Comparison of ENCODE assay signal across 3 worm cellular contexts in genomic region chrX:5429335-5429734, ce11.
TF ChIP-seq lines count a peak whose summit lies in the region.

No protein-coding gene starts in this region.

TF ChIP-seq in whole organism, L1 larva, 84 proteins besides CTCF, POLR2A, EP300 and RAD21 (continued from another document and continues in another):
- TF ChIP-seq ztf-4 (tag; optimal IDR thresholded peaks at IDR 0.05; lab: Kevin White, UChicago) (peak; percentile 99), nhr-19 (GFP tag; conservative IDR thresholded peaks at IDR 0.05; lab: Robert Waterston, UW) (peak; percentile 97), snpc-4 (tag; optimal IDR thresholded peaks at IDR 0.05; lab: Kevin White, UChicago) (peak; percentile 83), efl-3 (GFP tag; optimal IDR thresholded peaks at IDR 0.05; lab: Kevin White, UChicago) (peak; percentile 89), lin-15B (tag; optimal IDR thresholded peaks at IDR 0.05; lab: Kevin White, UChicago) (no peak), swsn-7 (tag; optimal IDR thresholded peaks at IDR 0.05; lab: Kevin White, UChicago) (peak; percentile 97), pag-3 (tag; optimal IDR thresholded peaks at IDR 0.05; lab: Kevin White, UChicago; ENCODE audit: borderline replicate concordance, insufficient read depth) (no peak), unc-130 (tag; optimal IDR thresholded peaks at IDR 0.05; lab: Kevin White, UChicago) (peak; percentile 83), unc-86 (tag; optimal IDR thresholded peaks at IDR 0.05; lab: Kevin White, UChicago) (peak; percentile 93), mep-1 (tag; optimal IDR thresholded peaks at IDR 0.05; lab: Kevin White, UChicago) (peak; percentile 99), aha-1 (tag; optimal IDR thresholded peaks at IDR 0.05; lab: Kevin White, UChicago) (peak; percentile 81), ets-5 (GFP tag; IDR thresholded peaks at IDR 0.05; lab: Robert Waterston, UW) (no peak), mab-9 (GFP tag; IDR thresholded peaks at IDR 0.05; lab: Robert Waterston, UW) (peak; percentile 93), F16B12.6 (tag; optimal IDR thresholded peaks at IDR 0.05; lab: Kevin White, UChicago) (no peak), nhr-11 (tag; optimal IDR thresholded peaks at IDR 0.05; lab: Kevin White, UChicago) (peak; percentile 95), egl-13 (tag; optimal IDR thresholded peaks at IDR 0.05; lab: Kevin White, UChicago) (peak; percentile 95), elt-3 (tag; optimal IDR thresholded peaks at IDR 0.05; lab: Kevin White, UChicago) (peak; percentile 65 to 98 (median 86)), fkh-8 (tag; optimal IDR thresholded peaks at IDR 0.05; lab: Kevin White, UChicago) (peak; percentile 93), zip-4 (GFP tag; optimal IDR thresholded peaks at IDR 0.05; lab: Kevin White, UChicago) (peak; percentile 94), nhr-28 (tag; optimal IDR thresholded peaks at IDR 0.05; lab: Kevin White, UChicago) (no peak), efl-1 (optimal IDR thresholded peaks at IDR 0.05; lab: Kevin White, UChicago) (peak; percentile 81 to 88), efl-1 (GFP tag; optimal IDR thresholded peaks at IDR 0.05 in 1 of 2; lab: Kevin White, UChicago) (peak in 1 of 2 experiments; percentile 98), unc-98 (GFP tag; IDR thresholded peaks at IDR 0.05; lab: Robert Waterston, UW) (peak; percentile 87), C16A3.4 (tag; optimal IDR thresholded peaks at IDR 0.05; lab: Kevin White, UChicago) (peak; percentile 99), ztf-11 (tag; optimal IDR thresholded peaks at IDR 0.05; lab: Kevin White, UChicago) (peak in 1 of 2 experiments; percentile 95), nhr-85 (tag; lab: Kevin White, UChicago) (peak; percentile 98), dsc-1 (tag; optimal IDR thresholded peaks at IDR 0.05; lab: Kevin White, UChicago) (peak; percentile 100), hlh-17 (GFP tag; optimal IDR thresholded peaks at IDR 0.05; lab: Kevin White, UChicago; ENCODE audit: borderline replicate concordance) (no peak), lin-35 (GFP tag; optimal IDR thresholded peaks at IDR 0.05; lab: Kevin White, UChicago) (peak; percentile 70 to 93), ces-1 (GFP tag; optimal IDR thresholded peaks at IDR 0.05; lab: Kevin White, UChicago) (peak; percentile 48), fkh-10 (GFP tag; optimal IDR thresholded peaks at IDR 0.05; lab: Kevin White, UChicago) (peak; percentile 98), ceh-8 (GFP tag; optimal IDR thresholded peaks at IDR 0.05; lab: Kevin White, UChicago) (peak; percentile 98), zag-1 (tag; optimal IDR thresholded peaks at IDR 0.05; lab: Kevin White, UChicago) (no peak), aly-2 (tag; optimal IDR thresholded peaks at IDR 0.05; lab: Kevin White, UChicago) (peak; percentile 94), unc-30 (tag; optimal IDR thresholded peaks at IDR 0.05; lab: Kevin White, UChicago) (no peak), nhr-20 (tag; optimal IDR thresholded peaks at IDR 0.05; lab: Kevin White, UChicago) (peak; percentile 98), nhr-71 (tag; optimal IDR thresholded peaks at IDR 0.05; lab: Kevin White, UChicago) (peak; percentile 97), tbx-2 (tag; optimal IDR thresholded peaks at IDR 0.05; lab: Kevin White, UChicago) (peak; percentile 98), lsy-2 (tag; optimal IDR thresholded peaks at IDR 0.05; lab: Kevin White, UChicago) (peak; percentile 90), snu-23 (GFP tag; optimal IDR thresholded peaks at IDR 0.05; lab: Kevin White, UChicago) (peak; percentile 99), nhr-84 (tag; optimal IDR thresholded peaks at IDR 0.05; lab: Kevin White, UChicago) (no peak), jun-1 (tag; optimal IDR thresholded peaks at IDR 0.05; lab: Kevin White, UChicago) (peak; percentile 99), fkh-4 (tag; optimal IDR thresholded peaks at IDR 0.05; lab: Kevin White, UChicago; ENCODE audit: borderline replicate concordance) (peak; percentile 90)

TF ChIP-seq in whole organism, L3 larva, 47 proteins besides CTCF, POLR2A, EP300 and RAD21 (continued from another document):
- TF ChIP-seq zag-1 (tag; optimal IDR thresholded peaks at IDR 0.05; lab: Kevin White, UChicago) (peak; percentile 88), aly-2 (tag; optimal IDR thresholded peaks at IDR 0.05; lab: Kevin White, UChicago) (peak; percentile 98), R02D3.7 (tag; optimal IDR thresholded peaks at IDR 0.05; lab: Kevin White, UChicago) (peak; percentile 91), mml-1 (tag; optimal IDR thresholded peaks at IDR 0.05; lab: Kevin White, UChicago) (peak; percentile 20), ZK546.5 (tag; optimal IDR thresholded peaks at IDR 0.05; lab: Kevin White, UChicago) (no peak), nhr-28 (tag; optimal IDR thresholded peaks at IDR 0.05; lab: Kevin White, UChicago) (peak; percentile 83), nhr-77 (tag; optimal IDR thresholded peaks at IDR 0.05; lab: Kevin White, UChicago) (peak; percentile 96), lin-15B (tag; optimal IDR thresholded peaks at IDR 0.05; lab: Kevin White, UChicago) (peak; percentile 31), egl-5 (tag; optimal IDR thresholded peaks at IDR 0.05; lab: Kevin White, UChicago) (peak; percentile 98), nhr-23 (tag; optimal IDR thresholded peaks at IDR 0.05; lab: Kevin White, UChicago) (peak; percentile 99), lsy-12 (tag; optimal IDR thresholded peaks at IDR 0.05; lab: Kevin White, UChicago) (peak; percentile 96), hmg-11 (tag; optimal IDR thresholded peaks at IDR 0.05; lab: Kevin White, UChicago) (no peak), unc-62 (GFP tag; optimal IDR thresholded peaks at IDR 0.05; lab: Kevin White, UChicago) (peak; percentile 86), ceh-28 (tag; optimal IDR thresholded peaks at IDR 0.05; lab: Kevin White, UChicago) (peak; percentile 98), eor-1 (tag; optimal IDR thresholded peaks at IDR 0.05; lab: Kevin White, UChicago) (no peak), ceh-16 (tag; optimal IDR thresholded peaks at IDR 0.05; lab: Kevin White, UChicago) (peak; percentile 83), elt-1 (tag; optimal IDR thresholded peaks at IDR 0.05; lab: Kevin White, UChicago) (peak; percentile 77), nfya-1 (tag; optimal IDR thresholded peaks at IDR 0.05; lab: Kevin White, UChicago; ENCODE audit: insufficient read depth) (peak; percentile 88), ama-1 (optimal IDR thresholded peaks at IDR 0.05; lab: Kevin White, UChicago) (no peak), nhr-237 (tag; optimal IDR thresholded peaks at IDR 0.05; lab: Kevin White, UChicago) (peak; percentile 76), nhr-12 (tag; optimal IDR thresholded peaks at IDR 0.05; lab: Kevin White, UChicago) (peak; percentile 15), pqm-1 (tag; optimal IDR thresholded peaks at IDR 0.05; lab: Kevin White, UChicago) (peak; percentile 92), elt-2 (tag; optimal IDR thresholded peaks at IDR 0.05; lab: Kevin White, UChicago) (peak; percentile 81), tbx-2 (tag; optimal IDR thresholded peaks at IDR 0.05; lab: Kevin White, UChicago) (peak; percentile 98), nhr-11 (tag; optimal IDR thresholded peaks at IDR 0.05; lab: Kevin White, UChicago) (peak; percentile 96), fkh-10 (GFP tag; optimal IDR thresholded peaks at IDR 0.05; lab: Kevin White, UChicago) (peak; percentile 7), ceh-82 (tag; optimal IDR thresholded peaks at IDR 0.05; lab: Kevin White, UChicago) (peak; percentile 98), nhr-76 (tag; optimal IDR thresholded peaks at IDR 0.05; lab: Kevin White, UChicago) (peak; percentile 77)

TF ChIP-seq in whole organism, young adult, 124 proteins besides CTCF, POLR2A, EP300 and RAD21 (continued from another document and continues in another):
- TF ChIP-seq Y56A3A.18 (GFP tag; IDR thresholded peaks at IDR 0.05; lab: Robert Waterston, UW) (peak; percentile 99), cebp-2 (GFP tag; IDR thresholded peaks at IDR 0.05; lab: Robert Waterston, UW) (peak; percentile 91), F57C9.4 (tag; optimal IDR thresholded peaks at IDR 0.05; lab: Kevin White, UChicago) (peak; percentile 66), mxl-1 (tag; optimal IDR thresholded peaks at IDR 0.05; lab: Kevin White, UChicago) (peak; percentile 55), akir-1 (GFP tag; optimal IDR thresholded peaks at IDR 0.05; lab: Kevin White, UChicago) (peak; percentile 87), snpc-1.3 (tag; optimal IDR thresholded peaks at IDR 0.05; lab: Kevin White, UChicago; ENCODE audit: insufficient read depth) (no peak), lin-35 (GFP tag; optimal IDR thresholded peaks at IDR 0.05; lab: Kevin White, UChicago) (peak in 2 of 3 experiments; percentile 78 to 95), snpc-4 (GFP tag; optimal IDR thresholded peaks at IDR 0.05; lab: Kevin White, UChicago) (no peak), snpc-4 (tag; optimal IDR thresholded peaks at IDR 0.05; lab: Kevin White, UChicago) (peak in 1 of 4 experiments; percentile 68), nhr-27 (tag; optimal IDR thresholded peaks at IDR 0.05; lab: Kevin White, UChicago) (peak; percentile 78), mcd-1 (GFP tag; IDR thresholded peaks at IDR 0.05; lab: Robert Waterston, UW) (peak; percentile 89), B0035.1 (tag; optimal IDR thresholded peaks at IDR 0.05; lab: Kevin White, UChicago) (peak; percentile 93), ceh-100 (GFP tag; IDR thresholded peaks at IDR 0.05; lab: Robert Waterston, UW) (peak; percentile 72), T26A5.8 (tag; optimal IDR thresholded peaks at IDR 0.05; lab: Kevin White, UChicago) (no peak), egrh-3 (GFP tag; IDR thresholded peaks at IDR 0.05; lab: Robert Waterston, UW) (no peak), him-1 (tag; optimal IDR thresholded peaks at IDR 0.05; lab: Kevin White, UChicago) (no peak), nfya-2 (GFP tag; IDR thresholded peaks at IDR 0.05; lab: Robert Waterston, UW) (no peak), pha-4 (tag; optimal IDR thresholded peaks at IDR 0.05; lab: Kevin White, UChicago) (peak; percentile 33), dpl-1 (GFP tag; optimal IDR thresholded peaks at IDR 0.05; lab: Kevin White, UChicago) (no peak), bed-2 (GFP tag; IDR thresholded peaks at IDR 0.05; lab: Robert Waterston, UW) (no peak), fkh-3 (tag; optimal IDR thresholded peaks at IDR 0.05; lab: Kevin White, UChicago) (no peak), mel-28 (tag; optimal IDR thresholded peaks at IDR 0.05; lab: Kevin White, UChicago; ENCODE audit: borderline replicate concordance) (peak; percentile 18), ama-1 (optimal IDR thresholded peaks at IDR 0.05; lab: Kevin White, UChicago) (no peak), ama-1 (GFP tag; optimal IDR thresholded peaks at IDR 0.05; lab: Kevin White, UChicago) (no peak), F55B11.4 (tag; optimal IDR thresholded peaks at IDR 0.05; lab: Kevin White, UChicago; ENCODE audit: borderline replicate concordance, insufficient read depth) (no peak), lag-1 (GFP tag; IDR thresholded peaks at IDR 0.05; lab: Robert Waterston, UW) (0 out of 2 replicates have a peak, but pooled peaks have one; percentile 88), ztf-26 (tag; optimal IDR thresholded peaks at IDR 0.05; lab: Kevin White, UChicago) (peak; percentile 99), madf-10 (tag; optimal IDR thresholded peaks at IDR 0.05; lab: Kevin White, UChicago) (peak; percentile 94), F22D6.2 (tag; optimal IDR thresholded peaks at IDR 0.05; lab: Kevin White, UChicago) (peak; percentile 94), madf-8 (GFP tag; conservative IDR thresholded peaks at IDR 0.05; lab: Robert Waterston, UW) (no peak), ceh-58 (GFP tag; IDR thresholded peaks at IDR 0.05; lab: Robert Waterston, UW) (no peak), ztf-25 (GFP tag; IDR thresholded peaks at IDR 0.05; lab: Robert Waterston, UW) (no peak), tbx-9 (tag; optimal IDR thresholded peaks at IDR 0.05; lab: Kevin White, UChicago; ENCODE audit: borderline replicate concordance) (no peak), lin-26 (GFP tag; IDR thresholded peaks at IDR 0.05; lab: Robert Waterston, UW) (peak; percentile 80), ekl-4 (GFP tag; IDR thresholded peaks at IDR 0.05; lab: Robert Waterston, UW) (peak; percentile 81; the same call in 1 of the 2 replicates), egl-44 (GFP tag; IDR thresholded peaks at IDR 0.05; lab: Robert Waterston, UW) (peak; percentile 96), C06A6.2 (GFP tag; conservative IDR thresholded peaks at IDR 0.05; lab: Robert Waterston, UW) (peak; percentile 96), nfyb-1 (GFP tag; IDR thresholded peaks at IDR 0.05; lab: Robert Waterston, UW) (peak; percentile 97), hmg-1.2 (GFP tag; IDR thresholded peaks at IDR 0.05; lab: Robert Waterston, UW) (peak; percentile 86), F33H1.4 (GFP tag; IDR thresholded peaks at IDR 0.05; lab: Robert Waterston, UW) (no peak), nhr-90 (tag; optimal IDR thresholded peaks at IDR 0.05; lab: Kevin White, UChicago) (peak; percentile 93), K12H6.12 (tag; optimal IDR thresholded peaks at IDR 0.05; lab: Kevin White, UChicago) (peak; percentile 92), nhr-80 (tag; optimal IDR thresholded peaks at IDR 0.05; lab: Kevin White, UChicago) (peak; percentile 97), ztf-6 (GFP tag; IDR thresholded peaks at IDR 0.05; lab: Robert Waterston, UW) (peak; percentile 72; the same call in 1 of the 2 replicates), nhr-179 (tag; optimal IDR thresholded peaks at IDR 0.05; lab: Kevin White, UChicago) (peak; percentile 36), rec-8 (tag; optimal IDR thresholded peaks at IDR 0.05; lab: Kevin White, UChicago) (peak in 1 of 2 experiments; percentile 62), egl-18 (GFP tag; IDR thresholded peaks at IDR 0.05; lab: Robert Waterston, UW) (peak; percentile 87; the same call in 1 of the 2 replicates), dox-1 (GFP tag; IDR thresholded peaks at IDR 0.05; lab: Robert Waterston, UW) (peak; percentile 99), attf-6 (GFP tag; IDR thresholded peaks at IDR 0.05; lab: Robert Waterston, UW) (no peak), cebp-1 (GFP tag; IDR thresholded peaks at IDR 0.05; lab: Robert Waterston, UW) (peak; percentile 71), cebp-1 (tag; optimal IDR thresholded peaks at IDR 0.05; lab: Kevin White, UChicago) (peak; percentile 97), ceh-40 (GFP tag; IDR thresholded peaks at IDR 0.05; lab: Robert Waterston, UW) (peak; percentile 51; the same call in 1 of the 2 replicates), madf-6 (GFP tag; IDR thresholded peaks at IDR 0.05; lab: Robert Waterston, UW) (no peak), ccch-3 (GFP tag; optimal IDR thresholded peaks at IDR 0.05; lab: Kevin White, UChicago) (peak; percentile 70), unc-62 (GFP tag; optimal IDR thresholded peaks at IDR 0.05; lab: Kevin White, UChicago) (peak; percentile 83), T07F8.4 (tag; optimal IDR thresholded peaks at IDR 0.05; lab: Kevin White, UChicago) (peak; percentile 86), gei-17 (GFP tag; optimal IDR thresholded peaks at IDR 0.05; lab: Kevin White, UChicago) (peak; percentile 97), lin-40 (tag; optimal IDR thresholded peaks at IDR 0.05; lab: Kevin White, UChicago) (peak; percentile 100), rpc-1 (optimal IDR thresholded peaks at IDR 0.05; lab: Kevin White, UChicago) (peak; percentile 16), rpc-1 (tag; optimal IDR thresholded peaks at IDR 0.05; lab: Kevin White, UChicago) (no peak), unc-130 (GFP tag; optimal IDR thresholded peaks at IDR 0.05; lab: Kevin White, UChicago) (no peak), attf-3 (GFP tag; conservative IDR thresholded peaks at IDR 0.05; lab: Robert Waterston, UW) (peak; percentile 56), F52B5.7 (tag; optimal IDR thresholded peaks at IDR 0.05; lab: Kevin White, UChicago) (peak; percentile 70), chd-7 (tag; optimal IDR thresholded peaks at IDR 0.05; lab: Kevin White, UChicago) (peak; percentile 96), ZK185.1 (tag; optimal IDR thresholded peaks at IDR 0.05; lab: Kevin White, UChicago; ENCODE audit: poor library complexity, severe bottlenecking) (peak; percentile 97), madf-3 (GFP tag; IDR thresholded peaks at IDR 0.05; lab: Robert Waterston, UW) (0 out of 2 replicates have a peak, but pooled peaks have one; percentile 75), B0019.2 (GFP tag; conservative IDR thresholded peaks at IDR 0.05; lab: Robert Waterston, UW) (no peak), zfh-2 (GFP tag; conservative IDR thresholded peaks at IDR 0.05; lab: Robert Waterston, UW) (peak; percentile 93), mes-4 (tag; optimal IDR thresholded peaks at IDR 0.05; lab: Kevin White, UChicago) (no peak)
